Fruit fly (Drosophila melanogaster) whole organism, embryonic: ENCODE data around the gene Naa20A.

Experiments used
- ATbp ChIP-seq: fragments of 200-800 bp; sonication (Bioruptor generic); optimal IDR thresholded peaks from 2 replicates; lab custom pipeline; 2017; ENCODE audit warnings: missing biosample characterization, mild to moderate bottlenecking, missing genetic modification characterization, missing genetic modification reagents
- Antp ChIP-seq: fragments of 200-800 bp; sonication (Bioruptor generic); optimal IDR thresholded peaks from 3 replicates; lab custom pipeline; 2016; ENCODE audit warnings: missing biosample characterization, missing genetic modification characterization
- Asciz ChIP-seq: fragments of 200-800 bp; sonication (Bioruptor generic); optimal IDR thresholded peaks from 2 replicates; lab custom pipeline; 2017; ENCODE audit warnings: missing biosample characterization, mild to moderate bottlenecking, missing genetic modification characterization, missing genetic modification reagents
- CG11247 ChIP-seq: fragments of 200-800 bp; sonication (Bioruptor generic); IDR thresholded peaks from 2 replicates; pipeline ENCODE4 v1.3.6; 2022; ENCODE audit warnings: missing biosample characterization, missing genetic modification characterization
- CG11504 ChIP-seq: fragments of 200-800 bp; sonication (Bioruptor generic); optimal IDR thresholded peaks from 3 replicates; lab custom pipeline; 2019; ENCODE audit warnings: missing biosample characterization, mild to moderate bottlenecking, missing genetic modification characterization, moderate library complexity
- CG15479 ChIP-seq: fragments of 200-800 bp; sonication (Bioruptor generic); optimal IDR thresholded peaks from 3 replicates; lab custom pipeline; 2019; ENCODE audit warnings: missing biosample characterization, mild to moderate bottlenecking, missing genetic modification characterization, moderate library complexity
- CG17359 ChIP-seq: fragments of 200-800 bp; sonication (Bioruptor generic); optimal IDR thresholded peaks from 3 replicates; lab custom pipeline; 2018; ENCODE audit warnings: missing biosample characterization, mild to moderate bottlenecking, missing genetic modification characterization, moderate library complexity
- CG17385 ChIP-seq: fragments of 200-800 bp; sonication (Bioruptor generic); optimal IDR thresholded peaks from 3 replicates; lab custom pipeline; 2018; ENCODE audit warnings: missing biosample characterization, mild to moderate bottlenecking, missing genetic modification characterization
- CG3065 ChIP-seq: fragments of 200-800 bp; sonication (Bioruptor generic); optimal IDR thresholded peaks from 2 replicates; lab custom pipeline; 2016; ENCODE audit warnings: missing biosample characterization, missing genetic modification characterization
- CG31441 ChIP-seq: fragments of 200-800 bp; sonication (Bioruptor generic); IDR thresholded peaks from 2 replicates; pipeline ENCODE4 v1.3.6; 2022; ENCODE audit warnings: missing biosample characterization, missing genetic modification characterization
- CG3163 ChIP-seq: fragments of 200-800 bp; sonication (Bioruptor generic); optimal IDR thresholded peaks from 3 replicates; lab custom pipeline; 2016; ENCODE audit warnings: missing biosample characterization, missing genetic modification characterization
- CG3281 ChIP-seq: fragments of 200-800 bp; sonication (Bioruptor generic); optimal IDR thresholded peaks from 3 replicates; lab custom pipeline; 2017; ENCODE audit warnings: missing biosample characterization, mild to moderate bottlenecking, missing genetic modification characterization
- CG34224 ChIP-seq: fragments of 200-800 bp; sonication (Bioruptor generic); IDR thresholded peaks from 3 replicates; pipeline ENCODE4 v1.3.6; 2022; ENCODE audit warnings: missing biosample characterization, missing genetic modification characterization; ENCODE audit not compliant: partially characterized antibody
- CG34422 ChIP-seq: fragments of 200-800 bp; sonication (Bioruptor generic); IDR thresholded peaks from 3 replicates; pipeline ENCODE4 v1.3.6; 2022; ENCODE audit warnings: missing biosample characterization, missing genetic modification characterization
- CG3995 ChIP-seq: fragments of 200-800 bp; sonication (Bioruptor generic); optimal IDR thresholded peaks from 3 replicates; lab custom pipeline; 2016; ENCODE audit warnings: missing biosample characterization, missing genetic modification characterization
- CG4328 ChIP-seq: fragments of 200-800 bp; sonication (Bioruptor generic); optimal IDR thresholded peaks from 3 replicates; lab custom pipeline; 2017; ENCODE audit warnings: missing biosample characterization, missing genetic modification reagents, missing genetic modification characterization
- CG6813 ChIP-seq: fragments of 200-800 bp; sonication (Bioruptor generic); optimal IDR thresholded peaks from 2 replicates; lab custom pipeline; 2017; ENCODE audit warnings: missing biosample characterization, missing genetic modification characterization, mild to moderate bottlenecking, moderate library complexity, missing genetic modification reagents
- CTCF ChIP-seq: fragments of 200-800 bp; sonication (Bioruptor generic); optimal IDR thresholded peaks from 2 replicates; lab custom pipeline; 2017; ENCODE audit warnings: missing biosample characterization, mild to moderate bottlenecking, missing genetic modification characterization, moderate library complexity
- D19B ChIP-seq: fragments of 200-800 bp; sonication (Bioruptor generic); optimal IDR thresholded peaks from 2 replicates; lab custom pipeline; 2017; ENCODE audit warnings: missing biosample characterization, mild to moderate bottlenecking, missing genetic modification characterization
- H2.0 ChIP-seq: fragments of 200-800 bp; sonication (Bioruptor generic); IDR thresholded peaks from 2 replicates; pipeline ENCODE4 v1.3.6; 2022; ENCODE audit warnings: missing biosample characterization, missing genetic modification characterization
- Mrtf ChIP-seq: fragments of 200-800 bp; sonication (Bioruptor generic); IDR thresholded peaks from 3 replicates; pipeline ENCODE4 v1.3.6; 2022; ENCODE audit warnings: missing biosample characterization, missing genetic modification characterization
- NfI ChIP-seq: fragments of 200-800 bp; sonication (Bioruptor generic); optimal IDR thresholded peaks from 3 replicates; lab custom pipeline; 2018; ENCODE audit warnings: missing biosample characterization, mild to moderate bottlenecking, missing genetic modification characterization, moderate library complexity
- PHDP ChIP-seq: fragments of 200-800 bp; sonication (Bioruptor generic); optimal IDR thresholded peaks from 3 replicates; lab custom pipeline; 2018; ENCODE audit warnings: missing biosample characterization, mild to moderate bottlenecking, missing genetic modification characterization, moderate library complexity
- Stat92E ChIP-seq, 3 experiments: fragments of >200 bp in 2 of 3; fragments of 200-800 bp in 1 of 3; sonication (Bioruptor generic) in 1 of 3; optimal IDR thresholded peaks; 2 replicates each; lab custom pipeline; 2017 to 2019; ENCODE audit warnings: missing biosample characterization in 3 of 3, missing genetic modification characterization in 3 of 3, mild to moderate bottlenecking in 1 of 3, moderate library complexity in 1 of 3
- Taf1 ChIP-seq: fragments of 200-800 bp; sonication (Bioruptor generic); IDR thresholded peaks from 2 replicates; pipeline ENCODE4 v1.3.6; 2022; ENCODE audit warnings: missing biosample characterization, missing genetic modification characterization
- ac ChIP-seq: fragments of 200-800 bp; sonication (Bioruptor generic); optimal IDR thresholded peaks from 3 replicates; lab custom pipeline; 2017; ENCODE audit warnings: missing biosample characterization, mild to moderate bottlenecking, missing genetic modification characterization
- ara ChIP-seq: fragments of 200-800 bp; sonication (Bioruptor generic); IDR thresholded peaks from 2 replicates; pipeline ENCODE4 v1.3.6; 2022; ENCODE audit warnings: missing biosample characterization, missing genetic modification characterization
- ato ChIP-seq: fragments of 200-800 bp; sonication (Bioruptor generic); IDR thresholded peaks from 2 replicates; pipeline ENCODE4 v1.3.6; 2022; ENCODE audit warnings: missing biosample characterization, missing genetic modification characterization; ENCODE audit not compliant: partially characterized antibody
- br ChIP-seq: fragments of >200 bp; optimal IDR thresholded peaks from 2 replicates; lab custom pipeline; 2017
- caup ChIP-seq: fragments of 200-800 bp; sonication (Bioruptor generic); optimal IDR thresholded peaks from 3 replicates; lab custom pipeline; 2017; ENCODE audit warnings: missing biosample characterization, mild to moderate bottlenecking, missing genetic modification characterization, moderate library complexity; ENCODE audit not compliant: severe bottlenecking
- croc ChIP-seq: fragments of 200-800 bp; sonication (Bioruptor generic); conservative IDR thresholded peaks from 3 replicates; pipeline ENCODE4 v1.3.6; 2022; ENCODE audit warnings: missing biosample characterization, missing genetic modification characterization
- crol ChIP-seq: fragments of 200-800 bp; sonication (Bioruptor generic); IDR thresholded peaks from 2 replicates; pipeline ENCODE4 v1.3.6; 2022; ENCODE audit warnings: missing biosample characterization, missing genetic modification characterization
- dimm ChIP-seq: fragments of 200-800 bp; sonication (Bioruptor generic); IDR thresholded peaks from 2 replicates; pipeline ENCODE4 v1.3.6; 2022; ENCODE audit warnings: missing biosample characterization, missing genetic modification characterization
- dpn ChIP-seq, 2 experiments: fragments of 200-800 bp; sonication (Bioruptor generic); optimal IDR thresholded peaks; 3 replicates each; lab custom pipeline; 2016; ENCODE audit warnings: missing biosample characterization in 2 of 2, missing genetic modification characterization in 2 of 2
- gcm2 ChIP-seq: fragments of 200-800 bp; sonication (Bioruptor generic); optimal IDR thresholded peaks from 2 replicates; lab custom pipeline; 2016; ENCODE audit warnings: missing biosample characterization, missing genetic modification characterization
- gem ChIP-seq: fragments of 200-800 bp; sonication (Bioruptor generic); optimal IDR thresholded peaks from 2 replicates; lab custom pipeline; 2019; ENCODE audit warnings: missing biosample characterization, mild to moderate bottlenecking, missing genetic modification characterization, moderate library complexity
- her ChIP-seq: fragments of 200-800 bp; sonication (Bioruptor generic); optimal IDR thresholded peaks from 2 replicates; lab custom pipeline; 2016; ENCODE audit warnings: missing biosample characterization, missing genetic modification characterization
- ind ChIP-seq: fragments of 200-800 bp; sonication (Bioruptor generic); optimal IDR thresholded peaks from 3 replicates; lab custom pipeline; 2016; ENCODE audit warnings: missing biosample characterization, missing genetic modification characterization
- luna ChIP-seq: fragments of 200-800 bp; sonication (Bioruptor generic); optimal IDR thresholded peaks from 2 replicates; lab custom pipeline; 2016; ENCODE audit warnings: missing biosample characterization, missing genetic modification characterization
- nmo ChIP-seq: fragments of 200-800 bp; sonication (Bioruptor generic); optimal IDR thresholded peaks from 2 replicates; lab custom pipeline; 2018; ENCODE audit warnings: missing biosample characterization, mild to moderate bottlenecking, missing genetic modification characterization, moderate library complexity
- pan ChIP-seq, 4 experiments: fragments of >200 bp in 3 of 4; fragments of 200-800 bp in 1 of 4; sonication (Bioruptor generic) in 1 of 4; optimal IDR thresholded peaks in 3 of 4; IDR thresholded peaks in 1 of 4; 2 replicates each; pipeline versions ENCODE4 v1.3.6 to Lab custom; 2017 to 2022; ENCODE audit warnings: missing biosample characterization in 2 of 4, missing genetic modification characterization in 2 of 4, mixed read lengths in 1 of 4
- peb ChIP-seq: fragments of 200-800 bp; sonication (Bioruptor generic); IDR thresholded peaks from 2 replicates; pipeline ENCODE4 v1.3.6; 2022; ENCODE audit warnings: missing biosample characterization, missing genetic modification characterization
- pum ChIP-seq: fragments of 200-800 bp; sonication (Bioruptor generic); optimal IDR thresholded peaks from 2 replicates; lab custom pipeline; 2016; ENCODE audit warnings: missing biosample characterization, missing genetic modification characterization
- schlank ChIP-seq: fragments of 200-800 bp; sonication (Bioruptor generic); optimal IDR thresholded peaks from 2 replicates; lab custom pipeline; 2018; ENCODE audit warnings: missing biosample characterization, mild to moderate bottlenecking, missing genetic modification characterization
- sd ChIP-seq: fragments of 200-800 bp; sonication (Bioruptor generic); optimal IDR thresholded peaks from 3 replicates; lab custom pipeline; 2018; ENCODE audit warnings: missing biosample characterization, mild to moderate bottlenecking, missing genetic modification characterization, moderate library complexity
- sima ChIP-seq: fragments of 200-800 bp; sonication (Bioruptor generic); optimal IDR thresholded peaks from 2 replicates; lab custom pipeline; 2016; ENCODE audit warnings: missing biosample characterization, missing genetic modification characterization
- sug ChIP-seq: fragments of 200-800 bp; optimal IDR thresholded peaks from 2 replicates; lab custom pipeline; 2019; ENCODE audit warnings: missing biosample characterization, mild to moderate bottlenecking, missing genetic modification characterization, moderate library complexity
- tx ChIP-seq: fragments of 200-800 bp; sonication (Bioruptor generic); optimal IDR thresholded peaks from 2 replicates; lab custom pipeline; 2016; ENCODE audit warnings: missing biosample characterization, missing genetic modification characterization
- zf30C ChIP-seq: fragments of 200-800 bp; sonication (Bioruptor generic); optimal IDR thresholded peaks from 3 replicates; lab custom pipeline; 2018; ENCODE audit warnings: missing biosample characterization, mild to moderate bottlenecking, missing genetic modification characterization
- zfh2 ChIP-seq: fragments of 200-800 bp; sonication (Bioruptor generic); optimal IDR thresholded peaks from 2 replicates; lab custom pipeline; 2016; ENCODE audit warnings: missing biosample characterization, missing genetic modification characterization

Naa20A gene

dm6 chrX:19651757-19652419 lies 29.0 kb upstream of the Naa20A start, which contains the start of the genes Ranbp21 and Elys (continued):
- no peak; the same call in 2 of the 3 replicates for TF ChIP-seq CG34224 (GFP tag; lab: Robert Waterston, UW)
- TF ChIP-seq Antp (GFP tag; lab: Kevin White, UChicago) = peak; percentile 72
- no peak for TF ChIP-seq Asciz (GFP tag; lab: Kevin White, UChicago)
- TF ChIP-seq gem = no peak
- TF ChIP-seq ato (GFP tag; lab: Robert Waterston, UW) = no peak
- no peak for TF ChIP-seq gcm2 (GFP tag; lab: Kevin White, UChicago)
- TF ChIP-seq CG3281 = no peak
- TF ChIP-seq ara (GFP tag; lab: Robert Waterston, UW) = peak; percentile 62
- TF ChIP-seq croc = no peak
- TF ChIP-seq nmo = peak; percentile 72
- peak; percentile 52 for TF ChIP-seq H2.0 (GFP tag; lab: Robert Waterston, UW)
- TF ChIP-seq CG3065 = no peak
- TF ChIP-seq schlank (tag; lab: Kevin White, UChicago) = no peak
- peak; percentile 59 for TF ChIP-seq ind (GFP tag; lab: Kevin White, UChicago)
- TF ChIP-seq Taf1 (GFP tag; lab: Robert Waterston, UW) = no peak
- TF ChIP-seq br = no peak
- no peak for TF ChIP-seq ac (GFP tag; lab: Kevin White, UChicago)
- no peak for TF ChIP-seq caup (GFP tag; lab: Kevin White, UChicago)
- no peak for TF ChIP-seq PHDP
- peak; percentile 76 for TF ChIP-seq pum (GFP tag; lab: Kevin White, UChicago)
- TF ChIP-seq CG15479 (GFP tag; lab: Kevin White, UChicago) = peak; percentile 76
- TF ChIP-seq pan (optimal IDR thresholded peaks at IDR 0.05; lab: Kevin White, UChicago) = no peak
- TF ChIP-seq pan (GFP tag; optimal IDR thresholded peaks at IDR 0.05 in 1 of 2, IDR thresholded peaks at IDR 0.05 in 1 of 2) = peak in 1 of 2 experiments; percentile 68
- no peak for TF ChIP-seq ATbp (GFP tag; lab: Kevin White, UChicago)
- TF ChIP-seq sima (GFP tag; lab: Kevin White, UChicago) = no peak
- TF ChIP-seq CG17359 = no peak
- TF ChIP-seq peb (GFP tag; lab: Robert Waterston, UW) = no peak
- no peak for TF ChIP-seq CG31441 (GFP tag; lab: Robert Waterston, UW)
- TF ChIP-seq CTCF (GFP tag; lab: Kevin White, UChicago) = no peak
- TF ChIP-seq zf30C (GFP tag; lab: Kevin White, UChicago) = no peak
- peak; percentile 63 for TF ChIP-seq CG34422
- TF ChIP-seq CG3995 (GFP tag; lab: Kevin White, UChicago) = no peak
- peak; percentile 14 for TF ChIP-seq her
- TF ChIP-seq zfh2 (GFP tag; lab: Kevin White, UChicago) = peak; percentile 75
- TF ChIP-seq tx (GFP tag; lab: Kevin White, UChicago) = peak; percentile 58
- no peak for TF ChIP-seq luna (GFP tag; lab: Kevin White, UChicago)
- peak; percentile 21 for TF ChIP-seq CG3163 (GFP tag; lab: Kevin White, UChicago)
- no peak for TF ChIP-seq crol
- peak; percentile 27 for TF ChIP-seq NfI (GFP tag; lab: Kevin White, UChicago)
- TF ChIP-seq CG11247 (GFP tag; lab: Robert Waterston, UW) = peak; percentile 38; the same call in 1 of the 2 replicates
- TF ChIP-seq dimm (GFP tag; lab: Robert Waterston, UW) = 0 out of 2 replicates have a peak, but pooled peaks have one; percentile 32
- TF ChIP-seq D19B = no peak
- no peak for TF ChIP-seq sug (tag; lab: Kevin White, UChicago)
- no peak for TF ChIP-seq CG17385 (GFP tag; lab: Kevin White, UChicago)
- peak; percentile 69 to 70 for TF ChIP-seq dpn (GFP tag; optimal IDR thresholded peaks at IDR 0.05; lab: Kevin White, UChicago)
- TF ChIP-seq Mrtf (GFP tag; lab: Robert Waterston, UW) = no peak
- no peak for TF ChIP-seq CG6813 (GFP tag; lab: Kevin White, UChicago)
- peak; percentile 10 for TF ChIP-seq CG4328 (GFP tag; lab: Kevin White, UChicago)
- no peak for TF ChIP-seq Stat92E (GFP tag; optimal IDR thresholded peaks at IDR 0.05; lab: Kevin White, UChicago)
- no peak for TF ChIP-seq CG11504
- no peak for TF ChIP-seq sd (tag; lab: Kevin White, UChicago)
